Fruit fly (Drosophila melanogaster): ENCODE results near the gene CG5937.

DNA sequence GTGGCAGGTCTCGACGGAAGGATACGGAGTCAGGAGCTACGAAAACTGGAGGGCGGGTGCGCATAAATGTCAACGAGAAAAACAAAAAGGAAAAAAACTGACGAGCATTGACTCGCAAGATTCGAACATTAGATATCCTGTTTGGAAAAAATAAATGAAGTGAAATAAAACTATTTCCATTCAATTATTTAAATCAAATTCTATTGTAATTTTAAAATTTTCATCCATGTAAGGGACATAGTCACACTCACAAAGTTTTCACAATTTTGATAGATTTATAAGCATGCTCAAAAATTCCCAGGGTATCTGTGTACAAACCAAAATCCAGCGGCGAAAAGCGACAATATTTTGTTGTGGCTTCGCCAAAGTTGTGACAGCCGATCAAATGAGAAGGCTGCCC lies 43.9 kb upstream of the CG5937 start:
- TF ChIP-seq pad (GFP tag; optimal IDR thresholded peaks at IDR 0.05) (no peak), Hr96 (GFP tag; optimal IDR thresholded peaks at IDR 0.05) (no peak), Crg-1 (GFP tag; optimal IDR thresholded peaks at IDR 0.05) (no peak), CG7045 (GFP tag; optimal IDR thresholded peaks at IDR 0.05) (no peak), cic (GFP tag; optimal IDR thresholded peaks at IDR 0.05) (no peak), CG11617 (GFP tag; optimal IDR thresholded peaks at IDR 0.05) (no peak), CG5204 (GFP tag; optimal IDR thresholded peaks at IDR 0.05) (no peak), Mnt (GFP tag; optimal IDR thresholded peaks at IDR 0.05) (no peak), ovo (GFP tag; optimal IDR thresholded peaks at IDR 0.05) (no peak)
